Worm (Caenorhabditis elegans) whole organism, L2 larva: ENCODE measurements around the gene clc-13.

Experiments used
- aly-2 ChIP-seq: fragments of 150-350 bp; optimal IDR thresholded peaks from 2 replicates; lab custom pipeline; 2014; ENCODE audit warnings: missing biosample characterization, missing genetic modification characterization
- blmp-1 ChIP-seq: sonication (generic microtip); optimal IDR thresholded peaks from 2 replicates; lab custom pipeline; 2017; ENCODE audit warnings: missing genetic modification characterization, mild to moderate bottlenecking, missing compliant biosample characterization, antibody characterized with exemption, moderate library complexity; ENCODE audit not compliant: insufficient read depth
- ceh-82 ChIP-seq: fragments of 150-350 bp; optimal IDR thresholded peaks from 2 replicates; lab custom pipeline; 2014; ENCODE audit warnings: missing biosample characterization, missing genetic modification characterization
- dmd-4 ChIP-seq: sonication (generic microtip); optimal IDR thresholded peaks from 2 replicates; lab custom pipeline; 2017; ENCODE audit warnings: missing biosample characterization, missing genetic modification characterization
- lin-39 ChIP-seq: fragments of 150-350 bp; optimal IDR thresholded peaks from 2 replicates; lab custom pipeline; 2014; ENCODE audit warnings: missing biosample characterization, missing genetic modification reagents, missing genetic modification characterization
- mab-5 ChIP-seq: fragments of 150-350 bp; optimal IDR thresholded peaks from 2 replicates; lab custom pipeline; 2014; ENCODE audit warnings: missing biosample characterization, missing genetic modification characterization
- mbf-1 ChIP-seq: sonication (generic microtip); optimal IDR thresholded peaks from 2 replicates; lab custom pipeline; 2017; ENCODE audit warnings: missing biosample characterization, missing genetic modification characterization
- nhr-129 ChIP-seq: fragments of 150-350 bp; optimal IDR thresholded peaks from 2 replicates; lab custom pipeline; 2014; ENCODE audit warnings: missing biosample characterization, missing genetic modification characterization
- nhr-237 ChIP-seq: fragments of 150-350 bp; optimal IDR thresholded peaks from 2 replicates; lab custom pipeline; 2014; ENCODE audit warnings: missing biosample characterization, missing genetic modification characterization
- snpc-4 ChIP-seq: fragments of 150-350 bp; optimal IDR thresholded peaks from 2 replicates; lab custom pipeline; 2014; ENCODE audit warnings: missing biosample characterization, missing genetic modification characterization
- unc-62 ChIP-seq: fragments of 150-350 bp; optimal IDR thresholded peaks from 2 replicates; lab custom pipeline; 2014; ENCODE audit warnings: missing biosample characterization, missing genetic modification reagents, missing genetic modification characterization
- ztf-1 ChIP-seq: fragments of 200-800 bp; sonication (Bioruptor generic); conservative IDR thresholded peaks from 2 replicates; pipeline ENCODE4 v1.3.6; 2022; ENCODE audit warnings: missing genetic modification characterization, missing compliant biosample characterization
- ztf-4 ChIP-seq: fragments of 150-350 bp; optimal IDR thresholded peaks from 2 replicates; lab custom pipeline; 2014; ENCODE audit warnings: missing biosample characterization, missing genetic modification characterization

- TF ChIP-seq ceh-82 (tag; lab: Kevin White, UChicago): no peak
- TF ChIP-seq ztf-1 (GFP tag; lab: Robert Waterston, UW): no peak
- no peak for TF ChIP-seq nhr-237 (tag; lab: Kevin White, UChicago)
- no peak for TF ChIP-seq lin-39
- TF ChIP-seq aly-2: no peak
- no peak for TF ChIP-seq nhr-129 (tag; lab: Kevin White, UChicago)
- TF ChIP-seq mab-5 (tag; lab: Kevin White, UChicago): no peak
- no peak for TF ChIP-seq snpc-4 (tag; lab: Kevin White, UChicago)
- TF ChIP-seq unc-62 (GFP tag; lab: Kevin White, UChicago): no peak
- no peak for TF ChIP-seq blmp-1
- no peak for TF ChIP-seq mbf-1 (tag; lab: Kevin White, UChicago)
- TF ChIP-seq ztf-4 (tag; lab: Kevin White, UChicago): no peak
- no peak for TF ChIP-seq dmd-4
Observed at ce11 chrV:17005189-17005588, 9.0 kb upstream of the clc-13 start, which contains the start of gene srh-131.
